Worm (Caenorhabditis elegans) whole organism, young adult: Measurements from ENCODE around the gene irg-2.

Experiments used
- D2030.7 ChIP-seq: fragments of 200-800 bp; sonication (Bioruptor generic); IDR thresholded peaks from 2 replicates; pipeline ENCODE4 v1.3.6; 2022; ENCODE audit warnings: missing genetic modification reagents, missing genetic modification characterization, missing compliant biosample characterization
- F10E7.11 ChIP-seq: sonication (generic microtip); optimal IDR thresholded peaks from 2 replicates; lab custom pipeline; 2017; ENCODE audit warnings: mild to moderate bottlenecking, missing genetic modification characterization, moderate library complexity, missing compliant biosample characterization
- K11D2.4 ChIP-seq: fragments of 200-800 bp; sonication (Bioruptor generic); IDR thresholded peaks from 2 replicates; pipeline ENCODE4 v1.3.6; 2022; ENCODE audit warnings: missing genetic modification reagents, missing genetic modification characterization, missing compliant biosample characterization
- Y56A3A.18 ChIP-seq: fragments of 200-800 bp; sonication (Bioruptor generic); IDR thresholded peaks from 2 replicates; pipeline ENCODE4 v1.3.6; 2022; ENCODE audit warnings: missing genetic modification reagents, missing genetic modification characterization, missing compliant biosample characterization
- ets-4 ChIP-seq: fragments of 200-800 bp; sonication (Bioruptor generic); optimal IDR thresholded peaks from 2 replicates; lab custom pipeline; 2018; ENCODE audit warnings: mild to moderate bottlenecking, missing genetic modification characterization, missing compliant biosample characterization
- hlh-26 ChIP-seq: fragments of 200-800 bp; sonication (Bioruptor generic); conservative IDR thresholded peaks from 2 replicates; pipeline ENCODE4 v1.3.6; 2022; ENCODE audit warnings: missing genetic modification reagents, missing genetic modification characterization, missing compliant biosample characterization
- hmg-1.2 ChIP-seq: fragments of 200-800 bp; sonication (Bioruptor generic); IDR thresholded peaks from 2 replicates; pipeline ENCODE4 v1.3.6; 2022; ENCODE audit warnings: missing genetic modification reagents, missing genetic modification characterization, missing compliant biosample characterization
- let-607 ChIP-seq, 2 experiments: fragments of 200-800 bp in 1 of 2; sonication (Bioruptor generic) in 1 of 2; sonication (generic microtip) in 1 of 2; optimal IDR thresholded peaks; 2 replicates each; lab custom pipeline; 2016 to 2018; ENCODE audit warnings: mild to moderate bottlenecking in 2 of 2, missing compliant biosample characterization in 2 of 2, missing genetic modification characterization in 2 of 2, moderate library complexity in 2 of 2, missing genotype in 1 of 2
- madf-6 ChIP-seq: fragments of 200-800 bp; sonication (Bioruptor generic); IDR thresholded peaks from 2 replicates; pipeline ENCODE4 v1.3.6; 2022; ENCODE audit warnings: missing genetic modification reagents, missing genetic modification characterization, missing compliant biosample characterization
- rpc-1 ChIP-seq, 2 experiments: fragments of 150-350 bp in 1 of 2; sonication (generic microtip) in 1 of 2; optimal IDR thresholded peaks; 2 replicates each; lab custom pipeline; 2014 to 2018; ENCODE audit warnings: missing biosample characterization in 1 of 2, missing genetic modification characterization in 1 of 2, missing genetic modification reagents in 1 of 2, missing genotype in 1 of 2
- tlf-1 ChIP-seq: fragments of 200-800 bp; sonication (Bioruptor generic); optimal IDR thresholded peaks from 2 replicates; lab custom pipeline; 2018; ENCODE audit warnings: mild to moderate bottlenecking, missing genetic modification characterization, missing compliant biosample characterization
- unc-62 ChIP-seq: fragments of 150-350 bp; optimal IDR thresholded peaks from 2 replicates; lab custom pipeline; 2014; ENCODE audit warnings: missing biosample characterization, missing genetic modification reagents, missing genetic modification characterization

- TF ChIP-seq Y56A3A.18 (GFP tag; lab: Robert Waterston, UW): no peak
- no peak for TF ChIP-seq tlf-1 (GFP tag; lab: Kevin White, UChicago)
- TF ChIP-seq D2030.7 (GFP tag; lab: Robert Waterston, UW): no peak
- no peak for TF ChIP-seq madf-6 (GFP tag; lab: Robert Waterston, UW)
- no peak for TF ChIP-seq hmg-1.2 (GFP tag; lab: Robert Waterston, UW)
- no peak for TF ChIP-seq let-607 (tag; optimal IDR thresholded peaks at IDR 0.05; lab: Kevin White, UChicago)
- no peak for TF ChIP-seq hlh-26
- TF ChIP-seq rpc-1 (optimal IDR thresholded peaks at IDR 0.05; lab: Kevin White, UChicago): no peak
- TF ChIP-seq rpc-1 (tag; optimal IDR thresholded peaks at IDR 0.05; lab: Kevin White, UChicago): no peak
- TF ChIP-seq ets-4 (GFP tag; lab: Kevin White, UChicago): no peak
- TF ChIP-seq F10E7.11 (tag; lab: Kevin White, UChicago): no peak
- TF ChIP-seq K11D2.4 (GFP tag; lab: Robert Waterston, UW): no peak
- TF ChIP-seq unc-62 (GFP tag; lab: Kevin White, UChicago): no peak
These were observed 10.7 kb upstream of the irg-2 start, which contains the start of gene cyp-35A4 for ce11 chrV:4031319-4031718.
